Fruit fly (Drosophila melanogaster): ENCODE measurements around the gene ppk20.

dm6 chr3R:29672156-29672555 lies 3.5 kb upstream of the ppk20 start, which contains the start of gene ppk19:
- TF ChIP-seq CG17806 (tag; optimal IDR thresholded peaks at IDR 0.05) = no peak
- no peak for TF ChIP-seq CG32121 (GFP tag; IDR thresholded peaks at IDR 0.05)
- TF ChIP-seq CG15710 (tag; optimal IDR thresholded peaks at IDR 0.05) = no peak
- no peak for TF ChIP-seq D1 (tag; optimal IDR thresholded peaks at IDR 0.05)
- TF ChIP-seq fd96Ca (GFP tag; IDR thresholded peaks at IDR 0.05) = no peak
